Fruit fly (Drosophila melanogaster) whole organism, embryonic: ENCODE results near the gene cu.

Experiments used
- B-H1 ChIP-seq: fragments of 200-800 bp; sonication (Bioruptor generic); IDR thresholded peaks from 3 replicates; pipeline ENCODE4 v1.3.6; 2022; ENCODE audit warnings: missing biosample characterization, missing genetic modification characterization
- CG11085 ChIP-seq: fragments of 200-800 bp; sonication (Bioruptor generic); IDR thresholded peaks from 2 replicates; pipeline ENCODE4 v1.3.6; 2022; ENCODE audit warnings: missing biosample characterization, missing genetic modification characterization
- CG11247 ChIP-seq: fragments of 200-800 bp; sonication (Bioruptor generic); IDR thresholded peaks from 2 replicates; pipeline ENCODE4 v1.3.6; 2022; ENCODE audit warnings: missing biosample characterization, missing genetic modification characterization
- CG12155 ChIP-seq: fragments of 200-800 bp; sonication (Bioruptor generic); optimal IDR thresholded peaks from 3 replicates; lab custom pipeline; 2016; ENCODE audit warnings: missing biosample characterization, missing genetic modification characterization
- CG1233 ChIP-seq: fragments of 200-800 bp; sonication (Bioruptor generic); optimal IDR thresholded peaks from 4 replicates; lab custom pipeline; 2018; ENCODE audit warnings: missing biosample characterization, mild to moderate bottlenecking, missing genetic modification characterization
- CG12769 ChIP-seq: fragments of 200-800 bp; sonication (Bioruptor generic); optimal IDR thresholded peaks from 2 replicates; lab custom pipeline; 2019; ENCODE audit warnings: missing biosample characterization, mild to moderate bottlenecking, missing genetic modification characterization, moderate library complexity
- CG14667 ChIP-seq: fragments of 200-800 bp; sonication (Bioruptor generic); IDR thresholded peaks from 2 replicates; pipeline ENCODE4 v1.3.6; 2022; ENCODE audit warnings: missing biosample characterization, missing genetic modification characterization
- CG15514 ChIP-seq: fragments of 200-800 bp; sonication (Bioruptor generic); optimal IDR thresholded peaks from 3 replicates; lab custom pipeline; 2017; ENCODE audit warnings: missing biosample characterization, missing genetic modification characterization, mild to moderate bottlenecking, moderate library complexity, missing genetic modification reagents
- CG17612 ChIP-seq: fragments of 200-800 bp; sonication (Bioruptor generic); IDR thresholded peaks from 2 replicates; pipeline ENCODE4 v1.3.6; 2022; ENCODE audit warnings: missing biosample characterization, missing genetic modification characterization
- CG2678 ChIP-seq: fragments of 200-800 bp; sonication (Bioruptor generic); optimal IDR thresholded peaks from 3 replicates; lab custom pipeline; 2019; ENCODE audit warnings: missing biosample characterization, mild to moderate bottlenecking, missing genetic modification characterization, moderate library complexity
- CG31365 ChIP-seq: fragments of 200-800 bp; sonication (Bioruptor generic); optimal IDR thresholded peaks from 2 replicates; lab custom pipeline; 2018; ENCODE audit warnings: missing biosample characterization, mild to moderate bottlenecking, missing genetic modification characterization
- CG3163 ChIP-seq: fragments of 200-800 bp; sonication (Bioruptor generic); optimal IDR thresholded peaks from 3 replicates; lab custom pipeline; 2016; ENCODE audit warnings: missing biosample characterization, missing genetic modification characterization
- CG3995 ChIP-seq: fragments of 200-800 bp; sonication (Bioruptor generic); optimal IDR thresholded peaks from 3 replicates; lab custom pipeline; 2016; ENCODE audit warnings: missing biosample characterization, missing genetic modification characterization
- CG7271 ChIP-seq: fragments of 200-800 bp; sonication (Bioruptor generic); optimal IDR thresholded peaks from 2 replicates; lab custom pipeline; 2018; ENCODE audit warnings: missing biosample characterization, mild to moderate bottlenecking, missing genetic modification characterization, moderate library complexity
- CG7556 ChIP-seq: fragments of 200-800 bp; sonication (Bioruptor generic); optimal IDR thresholded peaks from 2 replicates; lab custom pipeline; 2017; ENCODE audit warnings: missing biosample characterization, mild to moderate bottlenecking, missing genetic modification characterization
- CG9876 ChIP-seq: fragments of 200-800 bp; sonication (Bioruptor generic); optimal IDR thresholded peaks from 2 replicates; lab custom pipeline; 2016; ENCODE audit warnings: missing biosample characterization, missing genetic modification characterization
- Dbx ChIP-seq: fragments of 200-800 bp; sonication (Bioruptor generic); IDR thresholded peaks from 3 replicates; pipeline ENCODE4 v1.3.6; 2022; ENCODE audit warnings: missing biosample characterization, missing genetic modification characterization
- Dfd ChIP-seq, 2 experiments: fragments of >200 bp; optimal IDR thresholded peaks; 2 replicates each; lab custom pipeline; 2017; ENCODE audit warnings: missing biosample characterization in 2 of 2, missing genetic modification characterization in 2 of 2
- Doc2 ChIP-seq: fragments of 200-800 bp; sonication (Bioruptor generic); IDR thresholded peaks from 2 replicates; pipeline ENCODE4 v1.3.6; 2022; ENCODE audit warnings: missing biosample characterization, missing genetic modification characterization
- Dp ChIP-seq: fragments of 200-800 bp; sonication (Bioruptor generic); optimal IDR thresholded peaks from 2 replicates; lab custom pipeline; 2018; ENCODE audit warnings: missing biosample characterization, mild to moderate bottlenecking, missing genetic modification characterization, moderate library complexity
- Fer1 ChIP-seq: fragments of 200-800 bp; sonication (Bioruptor generic); optimal IDR thresholded peaks from 2 replicates; lab custom pipeline; 2017; ENCODE audit warnings: missing biosample characterization, mild to moderate bottlenecking, missing genetic modification characterization
- Hr39 ChIP-seq: fragments of >200 bp; optimal IDR thresholded peaks from 2 replicates; lab custom pipeline; 2017
- Lpt ChIP-seq: fragments of >200 bp; optimal IDR thresholded peaks from 2 replicates; lab custom pipeline; 2018; ENCODE audit warnings: missing biosample characterization, missing genetic modification characterization
- MBD-R2 ChIP-seq: fragments of 200-800 bp; sonication (Bioruptor generic); IDR thresholded peaks from 2 replicates; pipeline ENCODE4 v1.3.6; 2022; ENCODE audit warnings: missing biosample characterization, missing genetic modification characterization
- PHDP ChIP-seq: fragments of 200-800 bp; sonication (Bioruptor generic); optimal IDR thresholded peaks from 3 replicates; lab custom pipeline; 2018; ENCODE audit warnings: missing biosample characterization, mild to moderate bottlenecking, missing genetic modification characterization, moderate library complexity
- Ptx1 ChIP-seq: fragments of 200-800 bp; sonication (Bioruptor generic); IDR thresholded peaks from 2 replicates; pipeline ENCODE4 v1.3.6; 2022; ENCODE audit warnings: missing biosample characterization, missing genetic modification characterization
- Scr ChIP-seq: fragments of 200-800 bp; sonication (Bioruptor generic); IDR thresholded peaks from 2 replicates; pipeline ENCODE4 v1.3.6; 2022; ENCODE audit warnings: missing biosample characterization, missing genetic modification characterization; ENCODE audit not compliant: partially characterized antibody
- ap ChIP-seq: fragments of 200-800 bp; sonication (Bioruptor generic); IDR thresholded peaks from 2 replicates; pipeline ENCODE4 v1.3.6; 2022; ENCODE audit warnings: missing biosample characterization, missing genetic modification characterization
- bbx ChIP-seq: fragments of 200-800 bp; sonication (Bioruptor generic); IDR thresholded peaks from 2 replicates; pipeline ENCODE4 v1.3.6; 2022; ENCODE audit warnings: missing biosample characterization, missing genetic modification characterization; ENCODE audit not compliant: partially characterized antibody
- bcd ChIP-seq: fragments of 200-800 bp; sonication (Bioruptor generic); optimal IDR thresholded peaks from 2 replicates; lab custom pipeline; 2017; ENCODE audit warnings: missing biosample characterization, mild to moderate bottlenecking, missing genetic modification characterization
- corto ChIP-seq: fragments of 200-800 bp; sonication (Bioruptor generic); optimal IDR thresholded peaks from 2 replicates; lab custom pipeline; 2016; ENCODE audit warnings: missing biosample characterization, mild to moderate bottlenecking, missing genetic modification characterization, moderate library complexity
- crc ChIP-seq: fragments of 200-800 bp; sonication (Bioruptor generic); optimal IDR thresholded peaks from 2 replicates; lab custom pipeline; 2016; ENCODE audit warnings: missing biosample characterization, missing genetic modification characterization
- crp ChIP-seq, 2 experiments: fragments of 200-800 bp; sonication (Bioruptor generic); optimal IDR thresholded peaks; 2 replicates in 1 of 2; 3 replicates in 1 of 2; lab custom pipeline; 2017; ENCODE audit warnings: missing biosample characterization in 2 of 2, missing genetic modification characterization in 2 of 2, mild to moderate bottlenecking in 1 of 2, moderate library complexity in 1 of 2
- dpn ChIP-seq, 2 experiments: fragments of 200-800 bp; sonication (Bioruptor generic); optimal IDR thresholded peaks; 3 replicates each; lab custom pipeline; 2016; ENCODE audit warnings: missing biosample characterization in 2 of 2, missing genetic modification characterization in 2 of 2
- dysf ChIP-seq: fragments of 200-800 bp; sonication (Bioruptor generic); IDR thresholded peaks from 3 replicates; pipeline ENCODE4 v1.3.6; 2022; ENCODE audit warnings: missing biosample characterization, missing genetic modification characterization
- exex ChIP-seq: fragments of 200-800 bp; sonication (Bioruptor generic); optimal IDR thresholded peaks from 4 replicates; lab custom pipeline; 2018; ENCODE audit warnings: missing biosample characterization, mild to moderate bottlenecking, missing genetic modification characterization, moderate library complexity
- gsb ChIP-seq: fragments of 200-800 bp; sonication (Bioruptor generic); IDR thresholded peaks from 2 replicates; pipeline ENCODE4 v1.3.6; 2022; ENCODE audit warnings: missing biosample characterization, missing genetic modification characterization
- gsb-n ChIP-seq: fragments of 200-800 bp; sonication (Bioruptor generic); optimal IDR thresholded peaks from 3 replicates; lab custom pipeline; 2018; ENCODE audit warnings: missing biosample characterization, mild to moderate bottlenecking, missing genetic modification characterization
- hbn ChIP-seq: fragments of 200-800 bp; sonication (Bioruptor generic); IDR thresholded peaks from 2 replicates; pipeline ENCODE4 v1.3.6; 2022; ENCODE audit warnings: missing biosample characterization, missing genetic modification characterization; ENCODE audit not compliant: partially characterized antibody
- insv ChIP-seq, 2 experiments: fragments of 200-800 bp; sonication (Bioruptor generic); optimal IDR thresholded peaks; 3 replicates each; lab custom pipeline; 2016 to 2018; ENCODE audit warnings: missing biosample characterization in 2 of 2, missing genetic modification characterization in 2 of 2
- lab ChIP-seq: fragments of 200-800 bp; sonication (Bioruptor generic); optimal IDR thresholded peaks from 3 replicates; lab custom pipeline; 2017; ENCODE audit warnings: missing biosample characterization, missing genetic modification characterization, mild to moderate bottlenecking, moderate library complexity, missing genetic modification reagents
- lola ChIP-seq, 3 experiments: fragments of >200 bp in 2 of 3; fragments of 200-800 bp in 1 of 3; sonication (Bioruptor generic) in 1 of 3; optimal IDR thresholded peaks; 2 replicates each; lab custom pipeline; 2017 to 2019; ENCODE audit warnings: missing biosample characterization in 3 of 3, missing genetic modification characterization in 3 of 3, mild to moderate bottlenecking in 1 of 3, moderate library complexity in 1 of 3
- luna ChIP-seq: fragments of 200-800 bp; sonication (Bioruptor generic); optimal IDR thresholded peaks from 2 replicates; lab custom pipeline; 2016; ENCODE audit warnings: missing biosample characterization, missing genetic modification characterization
- mld ChIP-seq: fragments of 200-800 bp; sonication (Bioruptor generic); IDR thresholded peaks from 3 replicates; pipeline ENCODE4 v1.3.6; 2022; ENCODE audit warnings: missing biosample characterization, missing genetic modification characterization; ENCODE audit not compliant: partially characterized antibody
- oc ChIP-seq: fragments of 200-800 bp; sonication (Bioruptor generic); optimal IDR thresholded peaks from 2 replicates; lab custom pipeline; 2018; ENCODE audit warnings: missing biosample characterization, mild to moderate bottlenecking, missing genetic modification characterization, moderate library complexity
- odd ChIP-seq: fragments of 200-800 bp; sonication (Bioruptor generic); optimal IDR thresholded peaks from 2 replicates; lab custom pipeline; 2017; ENCODE audit warnings: missing biosample characterization, mild to moderate bottlenecking, missing genetic modification characterization
- peb ChIP-seq: fragments of 200-800 bp; sonication (Bioruptor generic); IDR thresholded peaks from 2 replicates; pipeline ENCODE4 v1.3.6; 2022; ENCODE audit warnings: missing biosample characterization, missing genetic modification characterization
- pzg ChIP-seq: fragments of 200-800 bp; sonication (Bioruptor generic); optimal IDR thresholded peaks from 3 replicates; lab custom pipeline; 2018; ENCODE audit warnings: missing biosample characterization, mild to moderate bottlenecking, missing genetic modification characterization, moderate library complexity
- schlank ChIP-seq: fragments of 200-800 bp; sonication (Bioruptor generic); optimal IDR thresholded peaks from 2 replicates; lab custom pipeline; 2018; ENCODE audit warnings: missing biosample characterization, mild to moderate bottlenecking, missing genetic modification characterization
- slp2 ChIP-seq: fragments of 200-800 bp; sonication (Bioruptor generic); optimal IDR thresholded peaks from 2 replicates; lab custom pipeline; 2016; ENCODE audit warnings: missing biosample characterization, missing genetic modification characterization
- stwl ChIP-seq: fragments of 200-800 bp; sonication (Bioruptor generic); optimal IDR thresholded peaks from 3 replicates; lab custom pipeline; 2018; ENCODE audit warnings: missing biosample characterization, mild to moderate bottlenecking, missing genetic modification characterization, moderate library complexity

The cu gene

dm6 chr3R:11156858-11157257 is 40.5 kb upstream of the cu start, which contains the start of gene Ugt302C1 (continued):
- TF ChIP-seq MBD-R2 (GFP tag; lab: Robert Waterston, UW) (peak; percentile 29; the same call in 1 of the 2 replicates), oc (tag; lab: Kevin White, UChicago) (no peak), Fer1 (GFP tag; lab: Kevin White, UChicago) (no peak), CG14667 (GFP tag; lab: Robert Waterston, UW) (no peak), Dp (GFP tag; lab: Kevin White, UChicago) (no peak), lola (GFP tag; optimal IDR thresholded peaks at IDR 0.05; lab: Kevin White, UChicago) (no peak), gsb-n (tag; lab: Kevin White, UChicago) (no peak), CG2678 (tag; lab: Kevin White, UChicago) (no peak), CG3995 (GFP tag; lab: Kevin White, UChicago) (no peak), CG7271 (tag; lab: Kevin White, UChicago) (no peak), crp (GFP tag; optimal IDR thresholded peaks at IDR 0.05; lab: Kevin White, UChicago) (no peak), Scr (GFP tag; lab: Robert Waterston, UW) (no peak), CG9876 (no peak), B-H1 (GFP tag; lab: Robert Waterston, UW) (no peak), odd (no peak), CG12155 (GFP tag; lab: Kevin White, UChicago) (no peak), CG3163 (GFP tag; lab: Kevin White, UChicago) (peak; percentile 79), hbn (GFP tag; lab: Robert Waterston, UW) (no peak), CG11247 (GFP tag; lab: Robert Waterston, UW) (no peak), ap (GFP tag; lab: Robert Waterston, UW) (no peak), luna (GFP tag; lab: Kevin White, UChicago) (no peak), CG31365 (tag; lab: Kevin White, UChicago) (no peak), Ptx1 (GFP tag; lab: Robert Waterston, UW) (no peak), CG12769 (tag; lab: Kevin White, UChicago) (peak; percentile 57), mld (no peak), peb (GFP tag; lab: Robert Waterston, UW) (no peak), gsb (GFP tag; lab: Robert Waterston, UW) (no peak), exex (tag; lab: Kevin White, UChicago) (peak; percentile 55), lab (GFP tag; lab: Kevin White, UChicago) (peak; percentile 17), bcd (GFP tag; lab: Kevin White, UChicago) (no peak), corto (peak; percentile 16), Doc2 (GFP tag; lab: Robert Waterston, UW) (no peak), schlank (tag; lab: Kevin White, UChicago) (no peak), Dbx (GFP tag; lab: Robert Waterston, UW) (no peak; the same call in 2 of the 3 replicates), Lpt (no peak), crc (no peak), stwl (tag; lab: Kevin White, UChicago) (no peak), CG15514 (GFP tag; lab: Kevin White, UChicago) (peak; percentile 7), dysf (GFP tag; lab: Robert Waterston, UW) (no peak), dpn (GFP tag; optimal IDR thresholded peaks at IDR 0.05; lab: Kevin White, UChicago) (no peak), CG17612 (no peak), Dfd (GFP tag; optimal IDR thresholded peaks at IDR 0.05; lab: Kevin White, UChicago) (no peak), PHDP (tag; lab: Kevin White, UChicago) (no peak), pzg (GFP tag; lab: Kevin White, UChicago) (no peak), CG1233 (no peak), insv (GFP tag; optimal IDR thresholded peaks at IDR 0.05; lab: Kevin White, UChicago) (peak in 1 of 2 experiments; percentile 13), bbx (GFP tag; lab: Robert Waterston, UW) (no peak), slp2 (GFP tag; lab: Kevin White, UChicago) (no peak), Hr39 (lab: Kevin White, UChicago) (no peak), CG11085 (GFP tag; lab: Robert Waterston, UW) (no peak), CG7556 (GFP tag; lab: Kevin White, UChicago) (no peak)
